Fruit fly (Drosophila melanogaster) whole organism, embryonic: Measurements from ENCODE around the gene Nplp3.

Source experiments
- BEAF-32 ChIP-seq: fragments of 200-800 bp; sonication (Bioruptor generic); optimal IDR thresholded peaks from 3 replicates; lab custom pipeline; 2017; ENCODE audit warnings: missing biosample characterization, missing genetic modification characterization, mild to moderate bottlenecking, moderate library complexity, missing genetic modification reagents
- CG17802 ChIP-seq: fragments of 200-800 bp; sonication (Bioruptor generic); optimal IDR thresholded peaks from 2 replicates; lab custom pipeline; 2018; ENCODE audit warnings: missing biosample characterization, mild to moderate bottlenecking, missing genetic modification characterization, moderate library complexity
- CG7372 ChIP-seq: fragments of 200-800 bp; sonication (Bioruptor generic); IDR thresholded peaks from 2 replicates; pipeline ENCODE4 v1.3.6; 2022; ENCODE audit warnings: missing biosample characterization, missing genetic modification characterization
- gt ChIP-seq: fragments of 200-800 bp; sonication (Bioruptor generic); IDR thresholded peaks from 2 replicates; pipeline ENCODE4 v1.3.6; 2022; ENCODE audit warnings: missing biosample characterization, missing genetic modification characterization
- so ChIP-seq: fragments of 200-800 bp; sonication (Bioruptor generic); IDR thresholded peaks from 3 replicates; pipeline ENCODE4 v1.3.6; 2022; ENCODE audit warnings: missing biosample characterization, missing genetic modification characterization
- ttk ChIP-seq: fragments of 200-800 bp; sonication (Bioruptor generic); IDR thresholded peaks from 2 replicates; pipeline ENCODE4 v2.1.2; 2022; ENCODE audit warnings: missing biosample characterization, missing genetic modification characterization

DNA sequence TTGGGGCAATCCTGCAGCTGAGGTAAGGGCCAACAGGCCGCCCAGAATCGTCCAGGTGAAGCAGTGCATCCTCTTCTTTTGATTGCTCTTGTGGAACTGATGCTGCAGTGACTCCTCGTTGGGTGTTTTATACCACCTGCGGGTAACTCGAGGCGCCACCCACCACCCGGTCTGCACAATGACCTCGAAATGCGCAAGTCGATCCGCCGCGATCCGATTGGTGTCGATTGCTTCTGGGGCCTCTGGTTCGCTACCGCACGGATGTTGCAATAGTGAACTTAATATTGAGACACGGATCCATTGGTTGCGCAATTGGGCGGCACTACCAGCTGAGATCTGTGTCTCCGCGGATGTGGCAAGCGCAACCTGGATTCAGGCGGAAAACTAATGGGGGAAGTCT is 49.4 kb downstream of the Nplp3 start, which contains the start of gene Cpr72Ec:
- no peak for TF ChIP-seq so
- TF ChIP-seq gt (GFP tag; lab: Robert Waterston, UW), result no peak
- no peak for TF ChIP-seq CG17802
- TF ChIP-seq CG7372, result no peak
- no peak for TF ChIP-seq BEAF-32 (GFP tag; lab: Kevin White, UChicago)
- TF ChIP-seq ttk (GFP tag; lab: Robert Waterston, UW), result no peak
